Worm (Caenorhabditis elegans): ENCODE measurements around the gene T01D1.8.

ce11 chrII:220602-221001, 34.1 kb downstream of the T01D1.8 start, which contains the start of gene ubxn-3:
- no peak for TF ChIP-seq lsy-27 (tag; optimal IDR thresholded peaks at IDR 0.05; ENCODE audit: borderline replicate concordance, insufficient read depth)
- TF ChIP-seq dpl-1 (GFP tag; optimal IDR thresholded peaks at IDR 0.05) = no peak
